Fruit fly (Drosophila melanogaster): ENCODE data around the gene CG31668.

The CG31668 gene

dm6 chr2L:2201107-2201561 lies 4.8 kb downstream of the CG31668 start (continued):
- TF ChIP-seq dan (GFP tag; IDR thresholded peaks at IDR 0.05), result no peak
- TF ChIP-seq CG10431 (GFP tag; optimal IDR thresholded peaks at IDR 0.05), result peak; percentile 88
- TF ChIP-seq ase (GFP tag; IDR thresholded peaks at IDR 0.05), result peak; percentile 66; the same call in 2 of the 3 replicates
- TF ChIP-seq psq (GFP tag; optimal IDR thresholded peaks at IDR 0.05), result no peak
- TF ChIP-seq croc (GFP tag; conservative IDR thresholded peaks at IDR 0.05), result peak; percentile 79
- TF ChIP-seq hbn (GFP tag; IDR thresholded peaks at IDR 0.05; ENCODE audit: partially characterized antibody), result no peak
- peak; percentile 73 for TF ChIP-seq CG6654 (GFP tag; optimal IDR thresholded peaks at IDR 0.05)
- TF ChIP-seq zen2 (GFP tag; IDR thresholded peaks at IDR 0.05; ENCODE audit: partially characterized antibody), result no peak
- peak; percentile 81 for TF ChIP-seq CG13775 (GFP tag; optimal IDR thresholded peaks at IDR 0.05)
- TF ChIP-seq lola (GFP tag; optimal IDR thresholded peaks at IDR 0.05), result peak in 1 of 3 experiments; percentile 97
- peak; percentile 44 for TF ChIP-seq CG10565 (GFP tag; optimal IDR thresholded peaks at IDR 0.05)
- TF ChIP-seq ham (GFP tag; IDR thresholded peaks at IDR 0.05), result no peak
- TF ChIP-seq CG7556 (GFP tag; optimal IDR thresholded peaks at IDR 0.05), result peak; percentile 86
- peak; percentile 63 for TF ChIP-seq bab2 (GFP tag; optimal IDR thresholded peaks at IDR 0.05)
- TF ChIP-seq CG10654 (GFP tag; optimal IDR thresholded peaks at IDR 0.05), result peak; percentile 66
- peak; percentile 75 for TF ChIP-seq Camta (GFP tag; optimal IDR thresholded peaks at IDR 0.05)
- no peak; the same call in 2 of the 3 replicates for TF ChIP-seq CG14860 (GFP tag; IDR thresholded peaks at IDR 0.05; ENCODE audit: partially characterized antibody)
- TF ChIP-seq danr (GFP tag; IDR thresholded peaks at IDR 0.05), result peak; percentile 61; the same call in 1 of the 2 replicates
- TF ChIP-seq esg (GFP tag; conservative IDR thresholded peaks at IDR 0.05), result peak; percentile 49
- TF ChIP-seq nau (GFP tag; optimal IDR thresholded peaks at IDR 0.05), result peak; percentile 86
- TF ChIP-seq CG12391 (tag; optimal IDR thresholded peaks at IDR 0.05), result peak; percentile 87
- TF ChIP-seq eve (GFP tag; optimal IDR thresholded peaks at IDR 0.05), result peak in 1 of 2 experiments; percentile 92
- peak; percentile 64 for TF ChIP-seq Atf-2 (GFP tag; optimal IDR thresholded peaks at IDR 0.05)
- TF ChIP-seq Antp (GFP tag; optimal IDR thresholded peaks at IDR 0.05), result peak; percentile 54
- TF ChIP-seq CG18619 (GFP tag; optimal IDR thresholded peaks at IDR 0.05), result peak; percentile 74
- TF ChIP-seq CG16863 (GFP tag; optimal IDR thresholded peaks at IDR 0.05), result peak; percentile 73
- no peak for TF ChIP-seq CG9932 (GFP tag; IDR thresholded peaks at IDR 0.05)
- TF ChIP-seq Hr78 (GFP tag; optimal IDR thresholded peaks at IDR 0.05), result peak in 1 of 2 experiments; percentile 67
- TF ChIP-seq pfk (GFP tag; optimal IDR thresholded peaks at IDR 0.05), result no peak

dm6 chr2L:2200136-2201036 lies 5.6 kb downstream of the CG31668 start:
- TF ChIP-seq CG8290 (GFP tag; optimal IDR thresholded peaks at IDR 0.05) (no peak), CG8290 (tag; optimal IDR thresholded peaks at IDR 0.05) (peak in 1 of 2 experiments; percentile 61), CG7963 (GFP tag; IDR thresholded peaks at IDR 0.05; ENCODE audit: partially characterized antibody) (no peak), C15 (GFP tag; IDR thresholded peaks at IDR 0.05) (no peak), Hmx (GFP tag; optimal IDR thresholded peaks at IDR 0.05) (no peak), CG10431 (GFP tag; optimal IDR thresholded peaks at IDR 0.05) (peak; percentile 85), kni (GFP tag; optimal IDR thresholded peaks at IDR 0.05) (peak; percentile 88), CoRest (tag; optimal IDR thresholded peaks at IDR 0.05) (no peak), lov (optimal IDR thresholded peaks at IDR 0.05) (no peak), lov (GFP tag; IDR thresholded peaks at IDR 0.05) (no peak), ttk (GFP tag; IDR thresholded peaks at IDR 0.05) (no peak), gro (GFP tag; optimal IDR thresholded peaks at IDR 0.05) (peak; percentile 19), abd-A (tag; optimal IDR thresholded peaks at IDR 0.05) (peak; percentile 46), psq (GFP tag; optimal IDR thresholded peaks at IDR 0.05) (peak; percentile 14), Atf6 (GFP tag; IDR thresholded peaks at IDR 0.05) (no peak), CG3163 (GFP tag; optimal IDR thresholded peaks at IDR 0.05) (peak; percentile 48), CG17829 (tag; optimal IDR thresholded peaks at IDR 0.05) (peak; percentile 59), ssp (GFP tag; IDR thresholded peaks at IDR 0.05) (no peak), ase (GFP tag; IDR thresholded peaks at IDR 0.05) (no peak), ato (GFP tag; IDR thresholded peaks at IDR 0.05; ENCODE audit: partially characterized antibody) (no peak), cg (GFP tag; optimal IDR thresholded peaks at IDR 0.05) (peak; percentile 89), usp (GFP tag; optimal IDR thresholded peaks at IDR 0.05) (peak; percentile 31), Nf-YB (GFP tag; optimal IDR thresholded peaks at IDR 0.05) (peak; percentile 19)
